Worm (Caenorhabditis elegans) whole organism, L4 larva: Measurements from ENCODE around the gene oac-23.

ENCODE experiments used
- F10B5.3 ChIP-seq: sonication (generic microtip); optimal IDR thresholded peaks from 2 replicates; lab custom pipeline; 2016; ENCODE audit warnings: mild to moderate bottlenecking, missing genetic modification characterization, missing compliant biosample characterization
- F37D6.2 ChIP-seq: sonication (generic microtip); optimal IDR thresholded peaks from 2 replicates; lab custom pipeline; 2016; ENCODE audit warnings: mild to moderate bottlenecking, missing genetic modification characterization, missing compliant biosample characterization
- R02D3.7 ChIP-seq: fragments of 150-350 bp; sonication (generic microtip); optimal IDR thresholded peaks from 3 replicates; lab custom pipeline; 2014; ENCODE audit warnings: missing biosample characterization, missing genetic modification characterization
- aha-1 ChIP-seq: fragments of 150-350 bp; peaks from one replicate; lab custom pipeline; 2014; ENCODE audit warnings: missing biosample characterization, missing genetic modification characterization
- arid-1 ChIP-seq: fragments of 200-800 bp; sonication (Bioruptor generic); conservative IDR thresholded peaks from 2 replicates; pipeline ENCODE4 v1.3.6; 2022; ENCODE audit warnings: missing genetic modification reagents, missing genetic modification characterization, missing compliant biosample characterization
- ceh-28 ChIP-seq: fragments of 150-350 bp; optimal IDR thresholded peaks from 2 replicates; lab custom pipeline; 2014; ENCODE audit warnings: missing biosample characterization, missing genetic modification reagents, missing genetic modification characterization
- ceh-44 ChIP-seq: fragments of 200-800 bp; sonication (Bioruptor generic); IDR thresholded peaks from 2 replicates; pipeline ENCODE4 v1.3.6; 2022; ENCODE audit warnings: missing genetic modification reagents, missing genetic modification characterization, missing compliant biosample characterization
- daf-16 ChIP-seq, 3 experiments: sonication (generic microtip); optimal IDR thresholded peaks; 2 replicates each; lab custom pipeline; 2016 to 2017; ENCODE audit warnings: missing genetic modification characterization in 3 of 3, missing genetic modification reagents in 3 of 3, mild to moderate bottlenecking in 2 of 3, missing compliant biosample characterization in 2 of 3, missing biosample characterization in 1 of 3, moderate library complexity in 1 of 3
- daf-8 ChIP-seq: fragments of 200-800 bp; sonication (Bioruptor generic); IDR thresholded peaks from 2 replicates; pipeline ENCODE4 v1.3.6; 2022; ENCODE audit warnings: missing genetic modification characterization, missing compliant biosample characterization
- duxl-1 ChIP-seq: sonication (generic microtip); optimal IDR thresholded peaks from 2 replicates; lab custom pipeline; 2016; ENCODE audit warnings: mild to moderate bottlenecking, missing genetic modification characterization, moderate library complexity, missing compliant biosample characterization; ENCODE audit not compliant: poor library complexity
- dve-1 ChIP-seq: sonication (generic microtip); optimal IDR thresholded peaks from 2 replicates; lab custom pipeline; 2017; ENCODE audit warnings: antibody characterized with exemption, mild to moderate bottlenecking, missing genetic modification characterization, missing compliant biosample characterization; ENCODE audit not compliant: insufficient read depth
- egl-27 ChIP-seq: sonication (generic microtip); optimal IDR thresholded peaks from 3 replicates; lab custom pipeline; 2017; ENCODE audit warnings: missing biosample characterization, missing genetic modification reagents, missing genetic modification characterization
- egl-43 ChIP-seq: fragments of 200-800 bp; sonication (Bioruptor generic); IDR thresholded peaks from 2 replicates; pipeline ENCODE4 v1.3.6; 2022; ENCODE audit warnings: missing genetic modification reagents, missing genetic modification characterization, missing compliant biosample characterization
- fos-1 ChIP-seq: fragments of 150-350 bp; optimal IDR thresholded peaks from 2 replicates; lab custom pipeline; 2014; ENCODE audit warnings: missing biosample characterization, missing genetic modification characterization
- jun-1 ChIP-seq: fragments of 150-350 bp; optimal IDR thresholded peaks from 2 replicates; lab custom pipeline; 2014; ENCODE audit warnings: missing biosample characterization, missing genetic modification reagents, missing genetic modification characterization
- lim-7 ChIP-seq: fragments of 200-800 bp; sonication (Bioruptor generic); IDR thresholded peaks from 2 replicates; pipeline ENCODE4 v1.3.6; 2022; ENCODE audit warnings: missing genetic modification characterization, missing compliant biosample characterization
- lin-15B ChIP-seq: fragments of 150-350 bp; sonication (generic microtip); optimal IDR thresholded peaks from 3 replicates; lab custom pipeline; 2014; ENCODE audit warnings: missing biosample characterization, missing genetic modification characterization
- madf-5 ChIP-seq, 2 experiments: fragments of 200-800 bp; sonication (Bioruptor generic); IDR thresholded peaks; 2 replicates each; pipeline ENCODE4 v1.3.6; 2022; ENCODE audit warnings: missing compliant biosample characterization in 2 of 2, missing genetic modification characterization in 2 of 2
- mep-1 ChIP-seq: fragments of 150-350 bp; sonication (generic microtip); optimal IDR thresholded peaks from 3 replicates; lab custom pipeline; 2014; ENCODE audit warnings: missing biosample characterization, missing genetic modification characterization
- mes-2 ChIP-seq: sonication (generic microtip); optimal IDR thresholded peaks from 2 replicates; lab custom pipeline; 2016; ENCODE audit warnings: missing genotype, mild to moderate bottlenecking, missing genetic modification characterization, missing compliant biosample characterization; ENCODE audit not compliant: poor library complexity, severe bottlenecking
- mxl-3 ChIP-seq: fragments of 200-800 bp; sonication (Bioruptor generic); optimal IDR thresholded peaks from 2 replicates; lab custom pipeline; 2018; ENCODE audit warnings: mild to moderate bottlenecking, missing genetic modification characterization, missing compliant biosample characterization
- nhr-10 ChIP-seq: fragments of 150-350 bp; optimal IDR thresholded peaks from 2 replicates; lab custom pipeline; 2014; ENCODE audit warnings: missing biosample characterization, missing genetic modification characterization
- nhr-111 ChIP-seq: fragments of 200-800 bp; sonication (Bioruptor generic); optimal IDR thresholded peaks from 2 replicates; lab custom pipeline; 2018; ENCODE audit warnings: mild to moderate bottlenecking, missing genetic modification characterization, missing compliant biosample characterization
- nhr-237 ChIP-seq: sonication (generic microtip); optimal IDR thresholded peaks from 2 replicates; lab custom pipeline; 2017; ENCODE audit warnings: missing biosample characterization, missing genetic modification characterization
- nhr-25 ChIP-seq: sonication (generic microtip); optimal IDR thresholded peaks from 2 replicates; lab custom pipeline; 2017; ENCODE audit warnings: missing genetic modification characterization, mild to moderate bottlenecking, missing compliant biosample characterization, antibody characterized with exemption, moderate library complexity, borderline replicate concordance; ENCODE audit not compliant: insufficient read depth
- nhr-76 ChIP-seq: fragments of 150-350 bp; optimal IDR thresholded peaks from 2 replicates; lab custom pipeline; 2014; ENCODE audit warnings: missing biosample characterization, missing genetic modification characterization
- pha-4 ChIP-seq, 2 experiments: fragments of 150-350 bp in 1 of 2; fragments of 200-800 bp in 1 of 2; sonication (Bioruptor generic) in 1 of 2; IDR thresholded peaks in 1 of 2; optimal IDR thresholded peaks in 1 of 2; 2 replicates each; pipeline versions ENCODE4 v1.3.6 to Lab custom; 2014 to 2022; ENCODE audit warnings: missing genetic modification characterization in 2 of 2, missing genetic modification reagents in 2 of 2, missing biosample characterization in 1 of 2, missing compliant biosample characterization in 1 of 2
- set-16 ChIP-seq: fragments of 200-800 bp; sonication (Bioruptor generic); IDR thresholded peaks from 2 replicates; pipeline ENCODE4 v1.3.6; 2022; ENCODE audit warnings: missing genetic modification reagents, missing genetic modification characterization, missing compliant biosample characterization
- snpc-4 ChIP-seq: fragments of 150-350 bp; optimal IDR thresholded peaks from 2 replicates; lab custom pipeline; 2014; ENCODE audit warnings: missing biosample characterization, missing genetic modification characterization
- spr-1 ChIP-seq: sonication (generic microtip); optimal IDR thresholded peaks from 2 replicates; lab custom pipeline; 2016; ENCODE audit warnings: mild to moderate bottlenecking, missing genetic modification characterization, missing compliant biosample characterization
- tra-1 ChIP-seq: fragments of 200-800 bp; sonication (Bioruptor generic); IDR thresholded peaks from 2 replicates; pipeline ENCODE4 v1.3.6; 2022; ENCODE audit warnings: missing genetic modification reagents, missing genetic modification characterization, missing compliant biosample characterization
- unc-62 ChIP-seq, 3 experiments: fragments of 150-350 bp in 1 of 3; sonication (generic microtip); optimal IDR thresholded peaks in 2 of 3; peaks in 1 of 3; 1 replicate in 1 of 3; 2 replicates in 2 of 3; lab custom pipeline; 2014 to 2017; ENCODE audit warnings: missing biosample characterization in 3 of 3, missing genetic modification characterization in 3 of 3, missing genetic modification reagents in 3 of 3, missing genotype in 1 of 3
- vab-7 ChIP-seq: fragments of 200-800 bp; sonication (Bioruptor generic); IDR thresholded peaks from 2 replicates; pipeline ENCODE4 v1.3.6; 2022; ENCODE audit warnings: missing genetic modification reagents, missing genetic modification characterization, missing compliant biosample characterization

Gene oac-23

ce11 chrIV:3853557-3853956 is 27.7 kb upstream of the oac-23 start:
- TF ChIP-seq snpc-4 (tag; lab: Kevin White, UChicago): no peak
- no peak for TF ChIP-seq nhr-111 (GFP tag; lab: Kevin White, UChicago)
- TF ChIP-seq egl-43 (GFP tag; lab: Robert Waterston, UW): no peak
- no peak for TF ChIP-seq F37D6.2
- no peak for TF ChIP-seq arid-1 (GFP tag; lab: Robert Waterston, UW)
- TF ChIP-seq F10B5.3 (tag; lab: Kevin White, UChicago): no peak
- no peak for TF ChIP-seq daf-16 (GFP tag; optimal IDR thresholded peaks at IDR 0.05; lab: Kevin White, UChicago)
- TF ChIP-seq daf-16 (tag; optimal IDR thresholded peaks at IDR 0.05; lab: Kevin White, UChicago): no peak
- no peak for TF ChIP-seq mep-1 (tag; lab: Kevin White, UChicago)
- no peak for TF ChIP-seq spr-1
- no peak for TF ChIP-seq madf-5 (GFP tag; IDR thresholded peaks at IDR 0.05; lab: Robert Waterston, UW)
- TF ChIP-seq jun-1 (tag; lab: Kevin White, UChicago): no peak
- no peak for TF ChIP-seq lim-7 (GFP tag; lab: Robert Waterston, UW)
- no peak for TF ChIP-seq nhr-25 (tag; lab: Kevin White, UChicago)
- TF ChIP-seq mes-2: no peak
- TF ChIP-seq daf-8 (GFP tag; lab: Robert Waterston, UW): no peak
- TF ChIP-seq egl-27 (tag; lab: Kevin White, UChicago): no peak
- TF ChIP-seq mxl-3: no peak
- TF ChIP-seq nhr-10: no peak

- TF ChIP-seq nhr-76 (tag; lab: Kevin White, UChicago) (no peak), pha-4 (GFP tag; IDR thresholded peaks at IDR 0.05; lab: Robert Waterston, UW) (no peak), pha-4 (tag; optimal IDR thresholded peaks at IDR 0.05; lab: Kevin White, UChicago) (no peak), egl-43 (GFP tag; lab: Robert Waterston, UW) (no peak), aha-1 (peak; percentile 88), nhr-10 (no peak), unc-62 (GFP tag; optimal IDR thresholded peaks at IDR 0.05 in 1 of 2; lab: Kevin White, UChicago) (peak in 1 of 2 experiments; percentile 61), unc-62 (tag; optimal IDR thresholded peaks at IDR 0.05; lab: Kevin White, UChicago) (no peak), vab-7 (GFP tag; lab: Robert Waterston, UW) (no peak), ceh-28 (tag; lab: Kevin White, UChicago) (no peak), dve-1 (no peak), duxl-1 (tag; lab: Kevin White, UChicago) (no peak), set-16 (GFP tag; lab: Robert Waterston, UW) (peak; percentile 51)
Observed at ce11 chrIV:3854606-3855005, 26.6 kb upstream of the oac-23 start.

ce11 chrIV:3855543-3855942 is 25.7 kb upstream of the oac-23 start, which contains the start of gene zag-1:
TSS of gene zag-1 (plus strand) at chrIV:3855843.
- TF ChIP-seq spr-1 (no peak), nhr-237 (tag; lab: Kevin White, UChicago) (no peak), fos-1 (tag; lab: Kevin White, UChicago) (peak; percentile 61), ceh-44 (GFP tag; lab: Robert Waterston, UW) (no peak), R02D3.7 (tag; lab: Kevin White, UChicago) (no peak), tra-1 (GFP tag; lab: Robert Waterston, UW) (no peak)

ce11 chrIV:3856190-3856589 is 25.1 kb upstream of the oac-23 start:
- peak; percentile 25; the same call in 1 of the 2 replicates for TF ChIP-seq set-16 (GFP tag; lab: Robert Waterston, UW)
- TF ChIP-seq lin-15B (tag; lab: Kevin White, UChicago): no peak
- TF ChIP-seq, all 104 proteins: peak for 1
